Fruit fly (Drosophila melanogaster) S2 (cell line): ENCODE results near the gene CG7668.

ENCODE experiments used
- CG8478 ChIP-seq: fragments of >200 bp; optimal IDR thresholded peaks from 2 replicates; lab custom pipeline; 2018
- CTCF ChIP-seq, 2 experiments: fragments of >200 bp; optimal IDR thresholded peaks; 2 replicates each; lab custom pipeline; 2018

DNA sequence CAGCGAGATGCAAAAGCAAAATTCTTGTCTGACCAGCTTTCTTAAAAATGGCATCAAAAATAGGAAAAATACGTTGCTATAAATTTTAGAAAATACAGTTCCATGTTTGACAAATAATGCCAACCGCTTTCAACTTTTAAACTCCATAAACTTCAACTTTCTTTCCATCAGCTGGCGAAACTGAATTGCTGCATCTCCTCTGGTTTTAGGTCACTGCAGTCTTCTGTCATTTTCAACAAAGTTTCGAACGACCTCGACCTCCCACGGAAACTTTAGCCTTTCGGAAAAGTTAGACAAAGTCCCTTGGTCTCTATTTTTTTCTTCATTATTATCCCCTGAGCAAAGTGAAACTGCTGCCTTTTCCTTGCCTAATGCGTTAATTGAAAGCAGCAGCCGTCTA is 46.8 kb upstream of the CG7668 start, which contains the start of gene CG42263:
- TF ChIP-seq CTCF (optimal IDR thresholded peaks at IDR 0.05; lab: Kevin White, UChicago) (no peak), CG8478 (lab: Kevin White, UChicago) (no peak)
